Fruit fly (Drosophila melanogaster) whole organism, wandering third instar larva: ENCODE data around the gene sdk.

Experiments
- Hr78 ChIP-seq: fragments of >200 bp; optimal IDR thresholded peaks from 2 replicates; lab custom pipeline; 2017; ENCODE audit warnings: missing biosample characterization, missing genetic modification characterization
- Myc ChIP-seq: fragments of >200 bp; optimal IDR thresholded peaks from 2 replicates; lab custom pipeline; 2017
- OdsH ChIP-seq: fragments of 200-800 bp; sonication (Bioruptor generic); optimal IDR thresholded peaks from 2 replicates; lab custom pipeline; 2016; ENCODE audit warnings: missing biosample characterization, mild to moderate bottlenecking, missing genetic modification characterization
- Rel ChIP-seq, 2 experiments: fragments of 200-800 bp; sonication (Bioruptor generic) in 1 of 2; optimal IDR thresholded peaks; 2 replicates in 1 of 2; 3 replicates in 1 of 2; lab custom pipeline; 2016 to 2019; ENCODE audit warnings: mild to moderate bottlenecking in 2 of 2, missing biosample characterization in 2 of 2, missing genetic modification characterization in 2 of 2, moderate library complexity in 1 of 2
- Vsx2 ChIP-seq: fragments of 200-300, 225-300 bp; sonication (Bioruptor generic); optimal IDR thresholded peaks from 2 replicates; lab custom pipeline; 2018; ENCODE audit warnings: missing biosample characterization, missing genetic modification characterization; ENCODE audit not compliant: partially characterized antibody
- br ChIP-seq: fragments of 200-800 bp; sonication (Bioruptor generic); optimal IDR thresholded peaks from 2 replicates; lab custom pipeline; 2016; ENCODE audit warnings: missing biosample characterization, missing genetic modification characterization
- brk ChIP-seq: fragments of 200-800 bp; sonication (Bioruptor generic); optimal IDR thresholded peaks from 2 replicates; lab custom pipeline; 2016; ENCODE audit warnings: missing biosample characterization, mild to moderate bottlenecking, missing genetic modification characterization
- dl ChIP-seq, 2 experiments: fragments of 175-275, 200-275 bp in 1 of 2; fragments of 200-275 bp in 1 of 2; sonication (Bioruptor generic); optimal IDR thresholded peaks; lab custom pipeline; 2018; ENCODE audit warnings: mild to moderate bottlenecking in 2 of 2, missing biosample characterization in 2 of 2, missing genetic modification characterization in 2 of 2, moderate library complexity in 2 of 2; ENCODE audit not compliant: partially characterized antibody in 2 of 2, insufficient read depth in 1 of 2
- fru ChIP-seq: fragments of 200-800 bp; sonication (Bioruptor generic); optimal IDR thresholded peaks from 3 replicates; lab custom pipeline; 2016; ENCODE audit warnings: missing biosample characterization, mild to moderate bottlenecking, missing genetic modification characterization
- h ChIP-seq: fragments of 200-800 bp; sonication (Bioruptor generic); optimal IDR thresholded peaks from 3 replicates; lab custom pipeline; 2016; ENCODE audit warnings: missing biosample characterization, mild to moderate bottlenecking, missing genetic modification characterization
- lola ChIP-seq: fragments of >200 bp; optimal IDR thresholded peaks from 2 replicates; lab custom pipeline; 2017; ENCODE audit warnings: missing biosample characterization, missing genetic modification characterization
- psq ChIP-seq: fragments of 200-800 bp; sonication (Bioruptor generic); optimal IDR thresholded peaks from 3 replicates; lab custom pipeline; 2017; ENCODE audit warnings: missing biosample characterization, mild to moderate bottlenecking, missing genetic modification characterization, moderate library complexity
- woc ChIP-seq: sonication (Bioruptor generic); optimal IDR thresholded peaks from 2 replicates; lab custom pipeline; 2016; ENCODE audit warnings: missing biosample characterization, mild to moderate bottlenecking, missing genetic modification characterization

DNA sequence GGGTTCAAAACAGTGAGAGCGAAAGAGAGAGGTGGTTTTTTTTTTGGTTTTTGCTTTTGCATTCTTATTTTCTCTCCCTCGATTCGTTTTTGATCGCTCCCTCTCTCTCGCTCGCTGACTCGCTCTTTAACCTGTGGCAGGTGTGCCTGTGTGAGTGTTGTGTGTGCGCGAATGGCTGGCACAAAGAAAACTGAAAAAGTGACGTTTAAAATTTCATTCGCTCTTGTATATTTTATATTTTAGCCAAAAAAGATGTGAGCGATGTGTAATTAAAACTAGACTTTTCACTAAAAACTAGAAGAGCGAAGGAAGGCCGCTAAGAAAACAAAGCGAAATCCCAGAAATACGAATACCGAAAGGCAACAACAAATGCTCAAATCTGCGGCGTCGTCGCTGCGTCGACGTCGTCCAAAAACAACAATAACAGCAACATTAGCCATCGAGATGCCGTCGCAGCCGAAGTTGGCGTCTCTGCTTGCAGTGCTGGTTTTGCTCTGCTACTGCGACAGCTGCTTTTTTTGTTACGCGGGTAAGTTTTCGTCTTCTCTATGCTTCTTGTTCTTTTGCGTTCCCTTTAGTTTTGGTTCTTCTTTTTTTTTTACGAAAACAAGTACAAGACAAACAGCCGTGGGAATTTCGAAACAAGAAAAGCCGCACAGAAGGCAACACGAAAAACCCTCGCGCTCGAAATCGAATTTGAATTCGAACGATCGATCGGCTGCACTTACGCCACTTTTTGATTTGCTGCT, 870 bp downstream of the sdk start:
- TF ChIP-seq woc (GFP tag; lab: Kevin White, UChicago) (no peak), lola (no peak), br (no peak), Rel (GFP tag; optimal IDR thresholded peaks at IDR 0.05; lab: Kevin White, UChicago) (peak; percentile 0), Rel (tag; optimal IDR thresholded peaks at IDR 0.05; lab: Kevin White, UChicago) (no peak), fru (GFP tag; lab: Kevin White, UChicago) (no peak), Hr78 (no peak), Vsx2 (GFP tag; lab: Kevin White, UChicago) (peak; percentile 33), h (GFP tag; lab: Kevin White, UChicago) (no peak), dl (GFP tag; optimal IDR thresholded peaks at IDR 0.05; lab: Kevin White, UChicago; ENCODE audit: insufficient read depth in 1 of 2, partially characterized antibody in 2 of 2) (peak in 1 of 2 experiments; percentile 54), Myc (lab: Kevin White, UChicago) (no peak), psq (GFP tag; lab: Kevin White, UChicago) (peak; percentile 90), brk (no peak), OdsH (GFP tag; lab: Kevin White, UChicago) (no peak)
